Worm (Caenorhabditis elegans): ENCODE results near the gene srg-10.

DNA sequence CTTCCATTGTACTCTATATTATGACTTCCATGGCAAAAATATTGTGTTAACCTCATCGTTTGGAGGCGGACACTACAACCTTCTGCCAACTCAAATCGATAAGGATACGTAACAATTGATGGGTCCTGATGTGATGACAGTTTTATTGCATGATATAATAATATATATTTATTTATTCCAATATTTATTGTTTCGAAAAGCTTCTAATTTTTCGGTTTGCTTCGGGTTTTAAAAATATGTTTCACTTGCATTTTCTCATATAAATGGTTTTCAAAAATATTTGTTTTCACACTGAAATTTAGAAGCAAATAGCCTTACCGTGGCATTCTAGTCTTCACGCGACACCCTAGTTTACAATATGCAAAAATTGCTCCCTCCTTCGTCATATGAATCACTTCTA lies 29.1 kb downstream of the srg-10 start, which contains the start of gene T04A8.13:
- TF ChIP-seq daf-12 (tag; optimal IDR thresholded peaks at IDR 0.05) (no peak), ama-1 (optimal IDR thresholded peaks at IDR 0.05) (no peak), snpc-4 (tag; optimal IDR thresholded peaks at IDR 0.05) (no peak), unc-62 (GFP tag; optimal IDR thresholded peaks at IDR 0.05) (no peak), nhr-237 (tag; optimal IDR thresholded peaks at IDR 0.05) (no peak), fkh-10 (GFP tag; optimal IDR thresholded peaks at IDR 0.05) (no peak), unc-39 (tag; optimal IDR thresholded peaks at IDR 0.05) (no peak)
